Worm (Caenorhabditis elegans) whole organism, L1 larva: ENCODE measurements around the gene lact-8.

ENCODE experiments used
- blmp-1 ChIP-seq: fragments of 150-350 bp; optimal IDR thresholded peaks from 2 replicates; lab custom pipeline; 2014; ENCODE audit warnings: missing biosample characterization, missing genetic modification characterization
- egl-27 ChIP-seq, 2 experiments: fragments of 150-350 bp in 1 of 2; sonication (generic microtip); optimal IDR thresholded peaks; 3 replicates each; lab custom pipeline; 2017 to 2018; ENCODE audit warnings: missing biosample characterization in 2 of 2, missing genetic modification characterization in 2 of 2, missing genetic modification reagents in 2 of 2
- nhr-84 ChIP-seq: sonication (generic microtip); optimal IDR thresholded peaks from 2 replicates; lab custom pipeline; 2017; ENCODE audit warnings: missing biosample characterization, missing genetic modification characterization

DNA sequence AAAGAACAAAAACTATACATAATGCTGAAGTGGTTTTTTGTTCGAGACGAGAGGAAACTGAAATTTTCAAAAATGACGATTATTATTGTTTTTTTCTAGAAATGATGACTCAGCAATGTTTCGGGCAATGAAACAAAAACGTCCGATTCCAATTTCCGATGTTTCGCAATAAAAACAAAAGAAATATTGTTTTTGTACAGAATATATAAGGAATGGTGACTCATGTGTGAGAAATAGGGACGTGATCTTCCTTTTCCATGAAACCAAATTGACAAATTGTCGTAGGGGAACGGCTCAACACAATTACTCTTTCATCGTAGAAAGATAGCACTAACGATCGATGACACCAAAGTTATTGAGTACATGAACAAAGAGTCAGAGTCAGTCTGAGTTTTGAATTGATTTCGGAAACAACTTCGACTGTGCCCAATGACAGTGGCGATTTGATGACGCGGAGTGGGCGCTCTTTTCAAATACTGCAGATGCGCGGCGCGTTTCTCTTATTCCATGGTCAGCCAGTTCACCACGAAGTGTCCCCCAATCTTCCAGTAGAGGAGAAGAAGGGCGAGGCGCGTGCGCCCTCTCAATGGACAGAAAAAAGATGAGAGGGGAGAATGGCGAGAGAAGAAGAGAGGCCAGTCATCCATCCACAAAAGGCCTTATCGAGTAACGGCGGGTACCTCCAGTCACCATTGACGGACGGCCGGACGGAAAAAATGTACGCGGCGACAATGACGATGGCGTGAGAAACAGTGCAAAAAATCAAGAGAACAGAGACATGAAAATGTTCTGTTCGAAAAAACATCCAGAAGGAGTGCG is 18.0 kb downstream of the lact-8 start:
- TF ChIP-seq nhr-84 (tag; lab: Kevin White, UChicago) (no peak), egl-27 (tag; optimal IDR thresholded peaks at IDR 0.05; lab: Kevin White, UChicago) (no peak), blmp-1 (tag; lab: Kevin White, UChicago) (peak; percentile 35)
